Fruit fly (Drosophila melanogaster) whole organism, pupa: ENCODE measurements around the gene mab-21.
A peak's percentile ranks its signal among the peaks of the same experiment; 100 is the strongest.

Source experiments
- CG14655 ChIP-seq: fragments of 200-800 bp; sonication (Bioruptor generic); optimal IDR thresholded peaks from 3 replicates; lab custom pipeline; 2017; ENCODE audit warnings: mild to moderate bottlenecking, missing biosample characterization, missing genetic modification reagents, missing genetic modification characterization
- CG15710 ChIP-seq: fragments of 200-800 bp; sonication (Bioruptor generic); optimal IDR thresholded peaks from 2 replicates; lab custom pipeline; 2018; ENCODE audit warnings: missing biosample characterization, mild to moderate bottlenecking, missing genetic modification characterization, moderate library complexity
- CG32121 ChIP-seq: fragments of 200-800 bp; sonication (Bioruptor generic); IDR thresholded peaks from 2 replicates; pipeline ENCODE4 v1.3.6; 2022; ENCODE audit warnings: missing biosample characterization, missing genetic modification characterization
- CG34367 ChIP-seq: fragments of 200-800 bp; sonication (Bioruptor generic); optimal IDR thresholded peaks from 2 replicates; lab custom pipeline; 2018; ENCODE audit warnings: missing biosample characterization, mild to moderate bottlenecking, missing genetic modification characterization
- CG4496 ChIP-seq: fragments of 200-800 bp; sonication (Bioruptor generic); IDR thresholded peaks from 3 replicates; pipeline ENCODE4 v1.3.6; 2022; ENCODE audit warnings: missing biosample characterization, missing genetic modification characterization
- CG8301 ChIP-seq: fragments of 200-800 bp; sonication (Bioruptor generic); optimal IDR thresholded peaks from 2 replicates; lab custom pipeline; 2018; ENCODE audit warnings: missing biosample characterization, mild to moderate bottlenecking, missing genetic modification characterization
- CG9948 ChIP-seq: fragments of 200-800 bp; sonication (Bioruptor generic); optimal IDR thresholded peaks from 2 replicates; lab custom pipeline; 2018; ENCODE audit warnings: missing biosample characterization, mild to moderate bottlenecking, missing genetic modification characterization, moderate library complexity
- EcR ChIP-seq: fragments of 200-800 bp; sonication (Bioruptor generic); optimal IDR thresholded peaks from 3 replicates; lab custom pipeline; 2019; ENCODE audit warnings: missing biosample characterization, missing genetic modification characterization, mild to moderate bottlenecking, moderate library complexity, missing genetic modification reagents
- Ets98B ChIP-seq: fragments of 200-800 bp; sonication (Bioruptor generic); IDR thresholded peaks from 2 replicates; pipeline ENCODE4 v1.3.6; 2022; ENCODE audit warnings: missing biosample characterization, missing genetic modification characterization
- Pif1B ChIP-seq: fragments of 200-800 bp; sonication (Bioruptor generic); optimal IDR thresholded peaks from 3 replicates; lab custom pipeline; 2016; ENCODE audit warnings: missing biosample characterization, missing genetic modification characterization
- Snoo ChIP-seq: fragments of 200-800 bp; sonication (Bioruptor generic); optimal IDR thresholded peaks from 3 replicates; lab custom pipeline; 2017; ENCODE audit warnings: missing biosample characterization, mild to moderate bottlenecking, missing genetic modification characterization, inconsistent platforms
- fd96Ca ChIP-seq: fragments of 200-800 bp; sonication (Bioruptor generic); IDR thresholded peaks from 3 replicates; pipeline ENCODE4 v1.3.6; 2022; ENCODE audit warnings: missing biosample characterization, missing genetic modification characterization
- gl ChIP-seq: fragments of 200-800 bp; sonication (Bioruptor generic); optimal IDR thresholded peaks from 2 replicates; lab custom pipeline; 2018; ENCODE audit warnings: missing biosample characterization, mild to moderate bottlenecking, missing genetic modification characterization

DNA sequence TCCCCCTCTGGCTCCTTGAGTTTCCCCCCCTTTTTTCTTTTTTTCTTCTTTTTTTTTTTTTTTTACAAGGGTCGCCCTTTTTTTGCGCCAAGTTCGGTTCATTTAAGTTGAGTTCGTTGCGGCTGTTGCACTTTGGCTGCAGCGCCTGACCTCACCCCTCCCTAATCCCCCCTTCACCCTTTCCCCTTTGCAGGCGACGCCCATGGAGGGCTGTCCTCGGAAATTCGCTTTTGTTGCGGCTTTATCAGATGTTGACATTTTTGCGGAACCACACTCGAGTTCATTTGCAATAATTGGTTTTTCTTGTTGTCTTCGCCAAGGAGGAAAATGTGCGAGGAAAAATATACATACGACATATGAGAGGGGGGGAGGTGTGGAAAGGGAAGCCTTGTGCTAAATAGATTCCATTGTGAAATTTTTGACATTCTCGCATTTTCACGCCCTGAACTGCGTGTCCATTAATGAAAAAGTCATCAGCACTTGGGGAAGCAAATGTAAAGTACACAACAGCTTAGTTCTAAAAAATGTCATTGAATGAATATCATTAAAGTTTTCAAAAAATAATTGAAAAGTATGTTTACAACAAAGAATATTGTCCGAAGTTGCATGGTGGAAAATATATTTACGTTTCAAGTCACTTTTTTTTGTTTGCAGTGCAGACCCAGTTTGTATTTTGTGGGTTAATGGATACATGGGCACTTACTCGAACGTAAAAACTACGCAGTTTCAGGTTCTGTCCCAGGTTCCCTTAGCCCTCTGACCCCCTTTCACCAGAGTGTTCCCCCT, 38.4 kb downstream of the mab-21 start:
- TF ChIP-seq EcR, result peak; percentile 72
- peak; percentile 15 for TF ChIP-seq CG34367
- TF ChIP-seq CG8301, result peak; percentile 16
- no peak for TF ChIP-seq CG4496 (GFP tag; lab: Robert Waterston, UW)
- TF ChIP-seq Ets98B, result no peak
- TF ChIP-seq CG32121 (GFP tag; lab: Robert Waterston, UW), result no peak
- TF ChIP-seq gl (tag; lab: Kevin White, UChicago), result no peak
- peak; percentile 11 for TF ChIP-seq Pif1B
- TF ChIP-seq CG14655 (GFP tag; lab: Kevin White, UChicago), result peak; percentile 9
- TF ChIP-seq Snoo (tag; lab: Kevin White, UChicago), result no peak
- no peak for TF ChIP-seq fd96Ca (GFP tag; lab: Robert Waterston, UW)
- TF ChIP-seq CG9948 (tag; lab: Kevin White, UChicago), result peak; percentile 29
- TF ChIP-seq CG15710 (tag; lab: Kevin White, UChicago), result peak; percentile 14
